Worm (Caenorhabditis elegans): ENCODE data around the gene F14D7.2.

F14D7.2 gene

DNA sequence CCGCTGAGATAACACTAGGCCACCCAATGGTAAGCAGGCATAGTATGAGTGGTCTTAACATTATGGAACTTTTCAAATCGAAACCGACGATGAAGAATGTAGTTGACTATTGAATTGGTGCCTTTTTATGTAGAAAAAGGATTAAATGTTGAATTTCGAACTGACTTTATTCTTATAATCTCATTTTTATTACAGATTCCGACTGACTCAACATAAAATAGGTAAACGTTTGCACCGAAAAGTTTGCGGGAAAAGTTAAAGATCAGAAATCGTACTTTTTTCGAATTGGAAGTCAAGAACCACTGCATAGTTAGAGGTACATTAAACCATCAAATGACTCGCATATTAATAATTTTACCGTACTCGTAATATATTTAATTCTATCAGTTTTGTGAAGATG lies 39.3 kb downstream of the F14D7.2 start, which contains the start of gene K02E11.7:
Gene K02E11.7 (minus strand): TSS at position 101 of the 400 bp plus-strand sequence.
- TF ChIP-seq nhr-2 (tag; optimal IDR thresholded peaks at IDR 0.05), result no peak
- no peak for TF ChIP-seq lin-32 (GFP tag; optimal IDR thresholded peaks at IDR 0.05)
- no peak for TF ChIP-seq nhr-76 (tag; optimal IDR thresholded peaks at IDR 0.05)

DNA sequence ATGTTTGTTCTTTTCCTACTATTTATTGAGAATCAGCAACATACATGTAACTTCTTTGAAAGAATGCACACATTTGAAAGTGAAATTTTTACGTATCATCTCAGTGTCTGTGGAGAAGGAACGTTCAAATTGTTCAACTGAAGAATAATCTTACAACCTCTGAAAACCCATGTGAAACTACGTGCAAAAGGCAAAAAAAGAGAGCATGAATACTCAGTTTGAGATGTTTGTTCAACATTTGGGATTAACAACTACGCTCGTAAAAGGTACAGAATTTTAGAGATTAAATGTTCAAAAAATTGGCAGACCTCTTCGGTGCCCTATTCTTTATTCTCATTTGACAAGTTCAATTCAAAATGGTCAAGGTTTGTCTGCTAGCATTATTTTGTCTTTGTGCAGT lies 41.5 kb downstream of the F14D7.2 start, which contains the start of gene K02E11.5:
Gene K02E11.5 (plus strand): TSS at position 301 of the 400 bp plus-strand sequence.
- no peak for TF ChIP-seq drap-1 (GFP tag; optimal IDR thresholded peaks at IDR 0.05)
- TF ChIP-seq sptf-1 (tag; optimal IDR thresholded peaks at IDR 0.05), result no peak
- no peak for TF ChIP-seq flh-1 (GFP tag; optimal IDR thresholded peaks at IDR 0.05)
- no peak for TF ChIP-seq cnd-1 (tag; optimal IDR thresholded peaks at IDR 0.05)

DNA sequence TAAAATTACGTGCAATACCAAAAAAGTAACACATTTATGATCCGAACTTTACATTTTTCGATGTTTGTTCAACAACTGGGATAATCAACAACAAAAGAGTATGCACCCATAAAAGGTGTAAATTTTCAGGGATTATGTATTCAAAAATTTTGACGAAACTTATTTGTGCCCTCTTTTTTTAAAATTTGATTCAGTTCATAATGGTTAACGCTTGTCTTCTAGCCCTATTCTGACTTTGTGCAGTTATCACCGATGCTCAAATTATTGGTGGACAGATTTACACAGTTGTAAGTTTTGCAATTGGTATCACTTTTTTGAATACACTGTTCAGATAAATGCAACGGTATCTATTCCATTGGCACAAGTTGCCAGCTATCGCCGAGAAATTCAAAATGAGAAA lies 44.9 kb downstream of the F14D7.2 start, which contains the start of gene K02E11.6:
Gene K02E11.6 (plus strand): TSS at position 149 of the 400 bp plus-strand sequence.
- no peak for TF ChIP-seq mab-5 (tag; optimal IDR thresholded peaks at IDR 0.05)

DNA sequence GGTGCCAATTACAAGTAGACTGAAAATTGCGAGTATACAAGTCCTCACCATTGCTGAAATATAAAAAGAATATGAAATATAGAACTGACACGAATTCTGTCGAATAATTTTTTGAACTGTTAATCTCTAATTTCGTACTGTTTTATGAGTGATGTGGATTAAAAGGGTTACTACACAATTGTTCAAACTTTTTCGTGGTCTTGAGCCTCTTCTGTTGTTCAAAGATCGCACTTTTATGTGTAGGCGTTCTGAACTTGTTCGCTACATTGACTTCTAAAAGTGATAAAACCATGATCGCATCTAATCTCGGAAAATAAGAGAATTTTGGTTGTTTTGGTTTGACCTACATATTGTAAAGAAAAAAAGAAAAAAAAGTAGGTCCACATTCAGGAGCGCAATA lies 45.5 kb downstream of the F14D7.2 start, which contains the start of gene K02E11.4:
Gene K02E11.4 (minus strand): TSS at position 101 of the 400 bp plus-strand sequence.
- TF ChIP-seq ztf-11 (tag; optimal IDR thresholded peaks at IDR 0.05) (no peak), blmp-1 (tag; optimal IDR thresholded peaks at IDR 0.05) (no peak), nhr-76 (tag; optimal IDR thresholded peaks at IDR 0.05) (no peak), ham-2 (GFP tag; optimal IDR thresholded peaks at IDR 0.05) (no peak), snpc-4 (tag; optimal IDR thresholded peaks at IDR 0.05) (no peak), mab-5 (tag; optimal IDR thresholded peaks at IDR 0.05) (no peak), lin-32 (GFP tag; optimal IDR thresholded peaks at IDR 0.05) (no peak), ceh-83 (GFP tag; optimal IDR thresholded peaks at IDR 0.05) (no peak), ceh-43 (GFP tag; optimal IDR thresholded peaks at IDR 0.05) (no peak), ces-1 (GFP tag; optimal IDR thresholded peaks at IDR 0.05) (no peak), sptf-1 (tag; optimal IDR thresholded peaks at IDR 0.05) (no peak), ceh-39 (tag; optimal IDR thresholded peaks at IDR 0.05) (no peak), drap-1 (GFP tag; optimal IDR thresholded peaks at IDR 0.05) (no peak), elt-1 (tag; optimal IDR thresholded peaks at IDR 0.05; ENCODE audit: borderline replicate concordance, insufficient read depth) (no peak), unc-39 (tag; optimal IDR thresholded peaks at IDR 0.05) (no peak), nhr-28 (tag; optimal IDR thresholded peaks at IDR 0.05) (no peak), hlh-1 (tag; optimal IDR thresholded peaks at IDR 0.05) (no peak), unc-62 (GFP tag; optimal IDR thresholded peaks at IDR 0.05) (no peak), bed-3 (GFP tag; optimal IDR thresholded peaks at IDR 0.05) (no peak)

DNA sequence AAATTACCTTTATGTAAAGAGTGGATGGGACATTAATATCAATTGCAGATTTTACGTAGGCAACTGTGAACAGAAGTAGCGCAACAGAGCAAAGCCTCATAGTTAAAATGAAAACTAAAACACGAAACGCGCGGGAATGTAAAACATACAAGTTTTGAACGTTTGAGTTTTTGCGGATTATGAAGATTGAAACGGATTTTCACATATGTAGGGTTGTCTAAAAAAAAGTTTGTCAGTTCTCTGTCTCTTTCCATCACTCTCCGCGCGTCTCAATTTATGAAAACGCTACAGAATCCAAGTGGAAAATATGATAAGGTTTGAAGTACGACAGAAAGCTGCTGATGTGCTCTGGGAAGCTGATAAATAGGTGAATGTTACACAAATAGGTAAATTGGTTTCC lies 46.8 kb downstream of the F14D7.2 start, which contains the start of gene K02E11.3:
Gene K02E11.3 (minus strand): TSS at position 101 of the 400 bp plus-strand sequence.
- TF ChIP-seq mep-1 (tag; optimal IDR thresholded peaks at IDR 0.05) (no peak), zip-8 (tag; optimal IDR thresholded peaks at IDR 0.05) (no peak), pha-4 (tag; optimal IDR thresholded peaks at IDR 0.05) (no peak), lin-32 (GFP tag; optimal IDR thresholded peaks at IDR 0.05) (no peak), snpc-4 (tag; optimal IDR thresholded peaks at IDR 0.05) (no peak)

DNA sequence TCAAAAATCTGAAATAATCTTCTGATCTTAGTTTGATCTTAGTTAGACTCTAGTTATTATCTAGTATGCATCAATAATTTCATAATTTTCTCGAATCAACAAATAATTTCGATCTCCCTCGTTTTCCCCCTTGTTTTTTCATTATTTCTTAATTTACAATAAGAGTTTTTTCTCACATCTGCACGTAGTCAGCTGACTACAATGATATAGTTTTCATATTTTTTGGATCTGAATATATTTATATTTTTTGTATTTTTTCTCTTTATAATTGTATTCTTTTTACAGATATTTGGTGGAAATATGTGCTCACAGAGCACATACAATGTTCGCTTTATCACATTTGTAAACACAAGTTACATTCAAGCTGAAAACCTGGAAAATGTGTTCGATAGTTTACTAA lies 49.6 kb downstream of the F14D7.2 start, which contains the start of gene sre-7:
Gene sre-7 (plus strand): TSS at position 301 of the 400 bp plus-strand sequence.
- TF ChIP-seq ces-1 (GFP tag; optimal IDR thresholded peaks at IDR 0.05), result no peak
- TF ChIP-seq mep-1 (tag; optimal IDR thresholded peaks at IDR 0.05), result no peak
- TF ChIP-seq sem-2 (GFP tag; optimal IDR thresholded peaks at IDR 0.05), result no peak
- no peak for TF ChIP-seq cnd-1 (tag; optimal IDR thresholded peaks at IDR 0.05)
- no peak for TF ChIP-seq unc-39 (tag; optimal IDR thresholded peaks at IDR 0.05)
- TF ChIP-seq mab-5 (tag; optimal IDR thresholded peaks at IDR 0.05), result no peak
- no peak for TF ChIP-seq elt-3 (tag; optimal IDR thresholded peaks at IDR 0.05)
- TF ChIP-seq ceh-83 (GFP tag; optimal IDR thresholded peaks at IDR 0.05), result no peak
- TF ChIP-seq flh-1 (GFP tag; optimal IDR thresholded peaks at IDR 0.05), result no peak
- no peak for TF ChIP-seq elt-1 (tag; optimal IDR thresholded peaks at IDR 0.05; ENCODE audit: borderline replicate concordance, insufficient read depth)
- no peak for TF ChIP-seq sptf-1 (tag; optimal IDR thresholded peaks at IDR 0.05)
- TF ChIP-seq nhr-237 (tag; optimal IDR thresholded peaks at IDR 0.05), result no peak
- TF ChIP-seq ham-2 (GFP tag; optimal IDR thresholded peaks at IDR 0.05), result no peak
- TF ChIP-seq lsy-2 (tag; optimal IDR thresholded peaks at IDR 0.05), result no peak
- TF ChIP-seq nhr-12 (tag; optimal IDR thresholded peaks at IDR 0.05), result no peak

Data from whole organism, mixed stage, embryonic.